Fruit fly (Drosophila melanogaster) whole organism, embryonic: ENCODE measurements around the gene CG32801.
A peak's percentile ranks its signal among the peaks of the same experiment; 100 is the strongest.

ENCODE experiments used
- CG12071 ChIP-seq: fragments of 200-800 bp; sonication (Bioruptor generic); optimal IDR thresholded peaks from 3 replicates; lab custom pipeline; 2018; ENCODE audit warnings: missing biosample characterization, mild to moderate bottlenecking, missing genetic modification characterization
- CG12942 ChIP-seq: fragments of 200-800 bp; sonication (Bioruptor generic); optimal IDR thresholded peaks from 3 replicates; lab custom pipeline; 2016; ENCODE audit warnings: missing biosample characterization, missing genetic modification characterization
- CG14014 ChIP-seq: fragments of 200-800 bp; sonication (Bioruptor generic); IDR thresholded peaks from 2 replicates; pipeline ENCODE4 v1.3.6; 2022; ENCODE audit warnings: missing biosample characterization, missing genetic modification characterization
- CG14860 ChIP-seq: fragments of 200-800 bp; sonication (Bioruptor generic); IDR thresholded peaks from 3 replicates; pipeline ENCODE4 v1.3.6; 2022; ENCODE audit warnings: missing biosample characterization, missing genetic modification characterization; ENCODE audit not compliant: partially characterized antibody
- CG15479 ChIP-seq: fragments of 200-800 bp; sonication (Bioruptor generic); optimal IDR thresholded peaks from 3 replicates; lab custom pipeline; 2019; ENCODE audit warnings: missing biosample characterization, mild to moderate bottlenecking, missing genetic modification characterization, moderate library complexity
- CG15601 ChIP-seq: fragments of 200-800 bp; sonication (Bioruptor generic); optimal IDR thresholded peaks from 3 replicates; lab custom pipeline; 2019; ENCODE audit warnings: missing biosample characterization, mild to moderate bottlenecking, missing genetic modification characterization, moderate library complexity
- CG16863 ChIP-seq: fragments of 200-800 bp; sonication (Bioruptor generic); optimal IDR thresholded peaks from 3 replicates; lab custom pipeline; 2016; ENCODE audit warnings: missing biosample characterization, missing genetic modification characterization
- CG17385 ChIP-seq: fragments of 200-800 bp; sonication (Bioruptor generic); optimal IDR thresholded peaks from 3 replicates; lab custom pipeline; 2018; ENCODE audit warnings: missing biosample characterization, mild to moderate bottlenecking, missing genetic modification characterization
- CG1792 ChIP-seq: fragments of 200-800 bp; sonication (Bioruptor generic); optimal IDR thresholded peaks from 2 replicates; lab custom pipeline; 2016; ENCODE audit warnings: missing biosample characterization, missing genetic modification characterization
- CG2889 ChIP-seq: fragments of 200-800 bp; sonication (Bioruptor generic); IDR thresholded peaks from 3 replicates; pipeline ENCODE4 v1.3.6; 2022; ENCODE audit warnings: missing biosample characterization, missing genetic modification characterization
- CG31224 ChIP-seq: fragments of 200-800 bp; sonication (Bioruptor generic); IDR thresholded peaks from 2 replicates; pipeline ENCODE4 v1.3.6; 2022; ENCODE audit warnings: missing biosample characterization, missing genetic modification characterization
- CG3163 ChIP-seq: fragments of 200-800 bp; sonication (Bioruptor generic); optimal IDR thresholded peaks from 3 replicates; lab custom pipeline; 2016; ENCODE audit warnings: missing biosample characterization, missing genetic modification characterization
- CG34224 ChIP-seq: fragments of 200-800 bp; sonication (Bioruptor generic); IDR thresholded peaks from 3 replicates; pipeline ENCODE4 v1.3.6; 2022; ENCODE audit warnings: missing biosample characterization, missing genetic modification characterization; ENCODE audit not compliant: partially characterized antibody
- CG3847 ChIP-seq: fragments of 200-800 bp; sonication (Bioruptor generic); IDR thresholded peaks from 2 replicates; pipeline ENCODE4 v1.3.6; 2022; ENCODE audit warnings: missing biosample characterization, missing genetic modification characterization
- CG3995 ChIP-seq: fragments of 200-800 bp; sonication (Bioruptor generic); optimal IDR thresholded peaks from 3 replicates; lab custom pipeline; 2016; ENCODE audit warnings: missing biosample characterization, missing genetic modification characterization
- CG6791 ChIP-seq: fragments of 200-800 bp; sonication (Bioruptor generic); IDR thresholded peaks from 3 replicates; pipeline ENCODE4 v1.3.6; 2022; ENCODE audit warnings: missing biosample characterization, missing genetic modification characterization; ENCODE audit not compliant: partially characterized antibody
- CG7372 ChIP-seq: fragments of 200-800 bp; sonication (Bioruptor generic); IDR thresholded peaks from 2 replicates; pipeline ENCODE4 v1.3.6; 2022; ENCODE audit warnings: missing biosample characterization, missing genetic modification characterization
- CG7786 ChIP-seq: fragments of 200-800 bp; sonication (Bioruptor generic); optimal IDR thresholded peaks from 2 replicates; lab custom pipeline; 2016; ENCODE audit warnings: missing biosample characterization, missing genetic modification characterization
- CG7928 ChIP-seq: fragments of 200-800 bp; sonication (Bioruptor generic); optimal IDR thresholded peaks from 2 replicates; lab custom pipeline; 2017; ENCODE audit warnings: missing biosample characterization, mild to moderate bottlenecking, missing genetic modification characterization
- CG8944 ChIP-seq: fragments of 200-800 bp; sonication (Bioruptor generic); optimal IDR thresholded peaks from 3 replicates; lab custom pipeline; 2016; ENCODE audit warnings: missing biosample characterization, missing genetic modification characterization
- CG9215 ChIP-seq: fragments of 200-800 bp; sonication (Bioruptor generic); IDR thresholded peaks from 2 replicates; pipeline ENCODE4 v1.3.6; 2022; ENCODE audit warnings: missing biosample characterization, missing genetic modification characterization
- Dbx ChIP-seq: fragments of 200-800 bp; sonication (Bioruptor generic); IDR thresholded peaks from 3 replicates; pipeline ENCODE4 v1.3.6; 2022; ENCODE audit warnings: missing biosample characterization, missing genetic modification characterization
- Dip3 ChIP-seq: fragments of 200-800 bp; sonication (Bioruptor generic); optimal IDR thresholded peaks from 3 replicates; lab custom pipeline; 2016; ENCODE audit warnings: missing biosample characterization, missing genetic modification characterization
- Doc2 ChIP-seq: fragments of 200-800 bp; sonication (Bioruptor generic); IDR thresholded peaks from 2 replicates; pipeline ENCODE4 v1.3.6; 2022; ENCODE audit warnings: missing biosample characterization, missing genetic modification characterization
- Fer2 ChIP-seq: fragments of 200-800 bp; sonication (Bioruptor generic); optimal IDR thresholded peaks from 2 replicates; lab custom pipeline; 2018; ENCODE audit warnings: missing biosample characterization, mild to moderate bottlenecking, missing genetic modification characterization, moderate library complexity
- HLH4C ChIP-seq: fragments of 200-800 bp; sonication (Bioruptor generic); IDR thresholded peaks from 3 replicates; pipeline ENCODE4 v1.3.6; 2022; ENCODE audit warnings: missing biosample characterization, missing genetic modification characterization; ENCODE audit not compliant: partially characterized antibody
- MBD-R2 ChIP-seq: fragments of 200-800 bp; sonication (Bioruptor generic); IDR thresholded peaks from 2 replicates; pipeline ENCODE4 v1.3.6; 2022; ENCODE audit warnings: missing biosample characterization, missing genetic modification characterization
- Med ChIP-seq: fragments of 200-800 bp; sonication (Bioruptor generic); peaks from one replicate; lab custom pipeline; 2016; ENCODE audit warnings: missing biosample characterization, missing genetic modification characterization, mild to moderate bottlenecking, inconsistent platforms, moderate library complexity
- Opbp ChIP-seq: fragments of 200-800 bp; sonication (Bioruptor generic); IDR thresholded peaks from 3 replicates; pipeline ENCODE4 v1.3.6; 2022; ENCODE audit warnings: missing biosample characterization, missing genetic modification characterization; ENCODE audit not compliant: partially characterized antibody
- Pdp1 ChIP-seq, 2 experiments: fragments of 200-800 bp; sonication (Bioruptor generic); optimal IDR thresholded peaks; 3 replicates each; lab custom pipeline; 2016; ENCODE audit warnings: missing biosample characterization in 2 of 2, missing genetic modification characterization in 2 of 2, mild to moderate bottlenecking in 1 of 2, moderate library complexity in 1 of 2
- Ptx1 ChIP-seq: fragments of 200-800 bp; sonication (Bioruptor generic); IDR thresholded peaks from 2 replicates; pipeline ENCODE4 v1.3.6; 2022; ENCODE audit warnings: missing biosample characterization, missing genetic modification characterization
- Spps ChIP-seq: fragments of 200-800 bp; sonication (Bioruptor generic); optimal IDR thresholded peaks from 2 replicates; lab custom pipeline; 2018; ENCODE audit warnings: missing biosample characterization, mild to moderate bottlenecking, missing genetic modification characterization
- TFAM ChIP-seq: fragments of 200-800 bp; sonication (Bioruptor generic); optimal IDR thresholded peaks from 2 replicates; lab custom pipeline; 2017; ENCODE audit warnings: missing biosample characterization, missing genetic modification characterization, inconsistent platforms
- disco-r ChIP-seq: fragments of 200-800 bp; sonication (Bioruptor generic); optimal IDR thresholded peaks from 2 replicates; lab custom pipeline; 2016; ENCODE audit warnings: missing biosample characterization, missing genetic modification characterization
- dm ChIP-seq: fragments of 200-800 bp; sonication (Bioruptor generic); optimal IDR thresholded peaks from 3 replicates; lab custom pipeline; 2016; ENCODE audit warnings: missing biosample characterization, missing genetic modification characterization
- fru ChIP-seq: fragments of >200 bp; optimal IDR thresholded peaks from 2 replicates; lab custom pipeline; 2017
- gcm ChIP-seq: fragments of 200-800 bp; sonication (Bioruptor generic); optimal IDR thresholded peaks from 2 replicates; lab custom pipeline; 2019; ENCODE audit warnings: missing biosample characterization, mild to moderate bottlenecking, missing genetic modification characterization, moderate library complexity
- hbn ChIP-seq: fragments of 200-800 bp; sonication (Bioruptor generic); IDR thresholded peaks from 2 replicates; pipeline ENCODE4 v1.3.6; 2022; ENCODE audit warnings: missing biosample characterization, missing genetic modification characterization; ENCODE audit not compliant: partially characterized antibody
- jigr1 ChIP-seq: fragments of 200-800 bp; sonication (Bioruptor generic); IDR thresholded peaks from 3 replicates; pipeline ENCODE4 v1.3.6; 2022; ENCODE audit warnings: missing biosample characterization, missing genetic modification characterization
- jumu ChIP-seq: fragments of 200-800 bp; sonication (Bioruptor generic); optimal IDR thresholded peaks from 3 replicates; lab custom pipeline; 2016; ENCODE audit warnings: missing biosample characterization, missing genetic modification characterization
- lab ChIP-seq: fragments of 200-800 bp; sonication (Bioruptor generic); optimal IDR thresholded peaks from 3 replicates; lab custom pipeline; 2017; ENCODE audit warnings: missing biosample characterization, missing genetic modification characterization, mild to moderate bottlenecking, moderate library complexity, missing genetic modification reagents
- lbe ChIP-seq: fragments of 200-800 bp; sonication (Bioruptor generic); optimal IDR thresholded peaks from 2 replicates; lab custom pipeline; 2016; ENCODE audit warnings: missing biosample characterization, mild to moderate bottlenecking, missing genetic modification characterization
- lilli ChIP-seq: fragments of 200-800 bp; sonication (Bioruptor generic); optimal IDR thresholded peaks from 3 replicates; lab custom pipeline; 2016; ENCODE audit warnings: missing biosample characterization, missing genetic modification characterization
- prd ChIP-seq, 3 experiments: fragments of >200 bp in 2 of 3; fragments of 200-800 bp in 1 of 3; sonication (Bioruptor generic) in 1 of 3; optimal IDR thresholded peaks in 2 of 3; IDR thresholded peaks in 1 of 3; 2 replicates in 2 of 3; 3 replicates in 1 of 3; pipeline versions ENCODE4 v1.3.6 to Lab custom; 2017 to 2022; ENCODE audit warnings: missing biosample characterization in 1 of 3, missing genetic modification characterization in 1 of 3
- slbo ChIP-seq: fragments of 200-800 bp; sonication (Bioruptor generic); IDR thresholded peaks from 2 replicates; pipeline ENCODE4 v1.3.6; 2022; ENCODE audit warnings: missing biosample characterization, missing genetic modification characterization
- tin ChIP-seq: fragments of 200-800 bp; sonication (Bioruptor generic); optimal IDR thresholded peaks from 3 replicates; lab custom pipeline; 2016; ENCODE audit warnings: missing biosample characterization, missing genetic modification characterization
- tio ChIP-seq: fragments of 200-800 bp; sonication (Bioruptor generic); optimal IDR thresholded peaks from 2 replicates; lab custom pipeline; 2017; ENCODE audit warnings: missing biosample characterization, missing genetic modification characterization, inconsistent platforms
- toy ChIP-seq: fragments of 200-800 bp; sonication (Bioruptor generic); IDR thresholded peaks from 2 replicates; pipeline ENCODE4 v1.3.6; 2022; ENCODE audit warnings: missing biosample characterization, missing genetic modification characterization
- trem ChIP-seq: fragments of 200-800 bp; optimal IDR thresholded peaks from 3 replicates; lab custom pipeline; 2019; ENCODE audit warnings: missing biosample characterization, mild to moderate bottlenecking, missing genetic modification characterization, moderate library complexity
- unc-4 ChIP-seq: fragments of 200-800 bp; sonication (Bioruptor generic); IDR thresholded peaks from 2 replicates; pipeline ENCODE4 v1.3.6; 2022; ENCODE audit warnings: missing biosample characterization, missing genetic modification characterization; ENCODE audit not compliant: partially characterized antibody
- wdn ChIP-seq: fragments of 200-800 bp; sonication (Bioruptor generic); IDR thresholded peaks from 2 replicates; pipeline ENCODE4 v1.3.6; 2022; ENCODE audit warnings: missing biosample characterization, missing genetic modification characterization

Gene CG32801

DNA sequence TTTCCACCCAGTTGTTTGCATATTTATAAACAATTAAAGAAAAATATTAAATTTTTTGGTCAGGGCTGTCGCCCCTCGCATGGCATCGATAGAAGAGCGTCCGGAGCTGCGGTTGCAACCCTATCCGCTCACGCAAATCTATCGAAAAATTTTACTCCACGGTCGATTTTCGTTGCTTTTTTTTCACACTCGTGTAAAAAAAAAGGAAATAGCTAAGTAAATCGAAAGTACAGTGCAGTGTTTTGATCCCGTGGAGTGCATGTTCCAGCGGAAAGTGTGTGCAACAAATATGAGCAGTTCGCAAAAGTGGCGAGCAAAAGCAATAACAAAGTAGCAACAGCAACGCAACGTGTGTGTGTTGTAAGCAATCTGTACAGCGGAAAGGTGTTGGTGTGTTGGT, 5.8 kb upstream of the CG32801 start, which contains the start of the genes Edem1 and Rbcn-3B (continued):
- TF ChIP-seq unc-4 (0 out of 2 replicates have a peak, but pooled peaks have one; percentile 32), Doc2 (GFP tag; lab: Robert Waterston, UW) (no peak), Dbx (GFP tag; lab: Robert Waterston, UW) (no peak), disco-r (GFP tag; lab: Kevin White, UChicago) (no peak), lbe (peak; percentile 12), Ptx1 (GFP tag; lab: Robert Waterston, UW) (no peak), Fer2 (tag; lab: Kevin White, UChicago) (no peak), Med (GFP tag; lab: Kevin White, UChicago) (peak; percentile 61), CG2889 (GFP tag; lab: Robert Waterston, UW) (no peak), Dip3 (GFP tag; lab: Kevin White, UChicago) (no peak), CG31224 (no peak), CG14014 (no peak), HLH4C (GFP tag; lab: Robert Waterston, UW) (0 out of 3 replicates have a peak, but pooled peaks have one; percentile 42), hbn (peak; percentile 43), CG6791 (GFP tag; lab: Robert Waterston, UW) (peak; percentile 67; the same call in 2 of the 3 replicates), CG3995 (GFP tag; lab: Kevin White, UChicago) (peak; percentile 77), lilli (GFP tag; lab: Kevin White, UChicago) (no peak), lab (GFP tag; lab: Kevin White, UChicago) (peak; percentile 16), CG15601 (tag; lab: Kevin White, UChicago) (no peak), tin (GFP tag; lab: Kevin White, UChicago) (no peak), trem (peak; percentile 20), CG7372 (no peak), wdn (GFP tag; lab: Robert Waterston, UW) (no peak), fru (lab: Kevin White, UChicago) (no peak), CG7786 (GFP tag; lab: Kevin White, UChicago) (no peak), jigr1 (GFP tag; lab: Robert Waterston, UW) (no peak), slbo (GFP tag; lab: Robert Waterston, UW) (no peak), CG12071 (GFP tag; lab: Kevin White, UChicago) (no peak), Pdp1 (GFP tag; optimal IDR thresholded peaks at IDR 0.05; lab: Kevin White, UChicago) (peak in 1 of 2 experiments; percentile 33), MBD-R2 (GFP tag; lab: Robert Waterston, UW) (peak; percentile 46), CG12942 (no peak), CG7928 (GFP tag; lab: Kevin White, UChicago) (no peak), CG14860 (GFP tag; lab: Robert Waterston, UW) (0 out of 3 replicates have a peak, but pooled peaks have one; percentile 31), Spps (tag; lab: Kevin White, UChicago) (no peak), CG15479 (GFP tag; lab: Kevin White, UChicago) (peak; percentile 23), prd (optimal IDR thresholded peaks at IDR 0.05; lab: Kevin White, UChicago) (no peak), prd (GFP tag; IDR thresholded peaks at IDR 0.05; lab: Robert Waterston, UW) (no peak), CG34224 (peak; percentile 34; the same call in 2 of the 3 replicates), toy (no peak), dm (GFP tag; lab: Kevin White, UChicago) (peak; percentile 36), gcm (GFP tag; lab: Kevin White, UChicago) (no peak), CG16863 (GFP tag; lab: Kevin White, UChicago) (no peak), CG3847 (GFP tag; lab: Robert Waterston, UW) (no peak; the same call in 1 of the 2 replicates), CG17385 (GFP tag; lab: Kevin White, UChicago) (no peak), TFAM (no peak), CG3163 (no peak), Opbp (GFP tag; lab: Robert Waterston, UW) (peak; percentile 36; the same call in 1 of the 3 replicates), jumu (GFP tag; lab: Kevin White, UChicago) (no peak), CG8944 (no peak), tio (GFP tag; lab: Kevin White, UChicago) (no peak), CG9215 (GFP tag; lab: Robert Waterston, UW) (no peak), CG1792 (no peak)
